Fruit fly (Drosophila melanogaster): ENCODE results near the gene apolpp.

dm6 chr4:1032610-1033297 is 28.0 kb upstream of the apolpp start:
- no peak for TF ChIP-seq ovo (GFP tag; optimal IDR thresholded peaks at IDR 0.05)
- no peak for TF ChIP-seq Mnt (GFP tag; optimal IDR thresholded peaks at IDR 0.05)
- TF ChIP-seq CG7045 (GFP tag; optimal IDR thresholded peaks at IDR 0.05) = no peak
- no peak for TF ChIP-seq CG12768 (GFP tag; optimal IDR thresholded peaks at IDR 0.05)
- TF ChIP-seq CG11617 (GFP tag; optimal IDR thresholded peaks at IDR 0.05) = no peak
- TF ChIP-seq CG1620 (GFP tag; optimal IDR thresholded peaks at IDR 0.05) = no peak
- no peak for TF ChIP-seq CG14711 (tag; optimal IDR thresholded peaks at IDR 0.05)
- no peak for TF ChIP-seq CG33017 (tag; optimal IDR thresholded peaks at IDR 0.05)
